Fruit fly (Drosophila melanogaster): Measurements from ENCODE around the gene CG43219.

CG43219 gene

DNA sequence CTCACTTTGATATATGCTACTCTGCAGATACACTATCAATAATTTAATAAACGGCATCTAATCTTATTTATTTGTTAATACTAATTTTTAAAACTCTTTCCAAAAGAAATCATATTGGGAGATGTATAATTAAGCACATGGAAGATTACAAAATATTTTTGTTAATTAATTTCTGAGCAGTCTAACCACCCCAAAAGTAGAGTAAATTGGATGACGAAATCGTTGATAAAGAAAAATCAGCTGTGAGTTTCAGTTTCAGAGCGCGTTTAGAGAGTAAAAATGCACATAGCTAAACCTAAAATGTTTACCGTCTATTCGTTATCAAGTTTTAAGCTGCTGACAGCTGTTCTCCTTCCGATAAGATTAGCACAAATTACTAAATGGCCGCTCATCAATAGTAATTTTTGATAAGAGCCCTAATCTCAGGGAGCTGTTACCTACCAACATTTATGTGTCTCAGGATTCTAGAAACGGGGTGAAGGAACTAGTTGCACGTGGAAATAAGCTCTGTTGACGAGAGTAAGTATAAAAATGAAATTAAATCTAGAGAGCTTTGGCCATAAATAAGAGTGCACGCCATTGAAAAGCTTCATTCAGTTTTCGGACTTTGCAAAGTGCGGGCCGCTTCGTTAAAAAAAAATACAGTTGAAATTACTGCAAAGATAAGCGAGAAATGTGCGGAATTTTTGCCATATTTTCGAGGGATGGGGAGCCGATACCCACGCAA is 47.5 kb upstream of the CG43219 start, which contains the start of the genes chb and AsnS (continued):
- TF ChIP-seq Lhr (GFP tag; optimal IDR thresholded peaks at IDR 0.05) (peak; percentile 50), tio (GFP tag; optimal IDR thresholded peaks at IDR 0.05) (peak; percentile 72), CG4404 (GFP tag; IDR thresholded peaks at IDR 0.05) (peak; percentile 70), CG1233 (GFP tag; optimal IDR thresholded peaks at IDR 0.05) (peak; percentile 87), CG7963 (GFP tag; IDR thresholded peaks at IDR 0.05; ENCODE audit: partially characterized antibody) (no peak), cato (GFP tag; optimal IDR thresholded peaks at IDR 0.05; ENCODE audit: borderline replicate concordance) (peak; percentile 78), Meics (GFP tag; optimal IDR thresholded peaks at IDR 0.05) (peak; percentile 91), grn (GFP tag; optimal IDR thresholded peaks at IDR 0.05) (peak; percentile 6), CG8765 (GFP tag; IDR thresholded peaks at IDR 0.05) (peak; percentile 29; the same call in 1 of the 2 replicates), wek (GFP tag; optimal IDR thresholded peaks at IDR 0.05) (no peak), zen (tag; optimal IDR thresholded peaks at IDR 0.05) (peak; percentile 84), PHDP (tag; optimal IDR thresholded peaks at IDR 0.05) (peak; percentile 96), CG3995 (GFP tag; optimal IDR thresholded peaks at IDR 0.05) (peak; percentile 56), Hr3 (GFP tag; optimal IDR thresholded peaks at IDR 0.05) (peak; percentile 84), ase (GFP tag; IDR thresholded peaks at IDR 0.05) (peak; percentile 91), CG7556 (GFP tag; optimal IDR thresholded peaks at IDR 0.05) (peak; percentile 86), CG3847 (GFP tag; IDR thresholded peaks at IDR 0.05) (peak; percentile 90), Deaf1 (tag; optimal IDR thresholded peaks at IDR 0.05) (no peak), so (GFP tag; IDR thresholded peaks at IDR 0.05) (peak; percentile 87), CG18011 (GFP tag; optimal IDR thresholded peaks at IDR 0.05) (peak; percentile 69), CG1792 (GFP tag; optimal IDR thresholded peaks at IDR 0.05) (peak; percentile 48), CG4424 (GFP tag; optimal IDR thresholded peaks at IDR 0.05) (peak; percentile 82), D (optimal IDR thresholded peaks at IDR 0.05) (no peak), D (GFP tag; optimal IDR thresholded peaks at IDR 0.05) (peak; percentile 71), hbn (GFP tag; IDR thresholded peaks at IDR 0.05; ENCODE audit: partially characterized antibody) (no peak), dm (GFP tag; optimal IDR thresholded peaks at IDR 0.05) (no peak), CG10267 (tag; optimal IDR thresholded peaks at IDR 0.05) (peak; percentile 83), mld (GFP tag; IDR thresholded peaks at IDR 0.05; ENCODE audit: partially characterized antibody) (no peak), CG2202 (tag; optimal IDR thresholded peaks at IDR 0.05) (peak; percentile 67), cwo (GFP tag; optimal IDR thresholded peaks at IDR 0.05) (peak; percentile 77), Scr (GFP tag; IDR thresholded peaks at IDR 0.05; ENCODE audit: partially characterized antibody) (no peak), CG1024 (GFP tag; IDR thresholded peaks at IDR 0.05) (peak; percentile 81), CG30403 (GFP tag; optimal IDR thresholded peaks at IDR 0.05) (peak; percentile 89), esg (GFP tag; conservative IDR thresholded peaks at IDR 0.05) (peak; percentile 89), gcm2 (GFP tag; optimal IDR thresholded peaks at IDR 0.05) (no peak), CG6683 (GFP tag; optimal IDR thresholded peaks at IDR 0.05) (peak; percentile 75), Atf6 (GFP tag; IDR thresholded peaks at IDR 0.05) (peak; percentile 94), Dek (tag; optimal IDR thresholded peaks at IDR 0.05) (peak; percentile 95), ap (GFP tag; IDR thresholded peaks at IDR 0.05) (peak; percentile 85), Hey (tag; optimal IDR thresholded peaks at IDR 0.05) (no peak), CG16813 (GFP tag; IDR thresholded peaks at IDR 0.05; ENCODE audit: partially characterized antibody) (no peak), sens (GFP tag) (peak; percentile 95), CG6272 (GFP tag; IDR thresholded peaks at IDR 0.05) (peak; percentile 84), Blimp-1 (GFP tag; optimal IDR thresholded peaks at IDR 0.05) (peak; percentile 90), abd-A (tag; optimal IDR thresholded peaks at IDR 0.05) (no peak), CG1529 (GFP tag; optimal IDR thresholded peaks at IDR 0.05) (peak; percentile 73), CG9817 (tag; optimal IDR thresholded peaks at IDR 0.05) (peak; percentile 90), gcm (GFP tag; optimal IDR thresholded peaks at IDR 0.05) (peak; percentile 86), dmrt11E (tag; optimal IDR thresholded peaks at IDR 0.05) (peak; percentile 38)

Measured in whole organism, embryonic.